Worm (Caenorhabditis elegans) whole organism, young adult: Measurements from ENCODE around the gene lpd-7.

ENCODE experiments used
- C06A6.2 ChIP-seq: fragments of 200-800 bp; sonication (Bioruptor generic); conservative IDR thresholded peaks from 2 replicates; pipeline ENCODE4 v1.3.6; 2022; ENCODE audit warnings: missing genetic modification characterization, missing compliant biosample characterization
- F10E7.11 ChIP-seq: sonication (generic microtip); optimal IDR thresholded peaks from 2 replicates; lab custom pipeline; 2017; ENCODE audit warnings: mild to moderate bottlenecking, missing genetic modification characterization, moderate library complexity, missing compliant biosample characterization
- F22D6.2 ChIP-seq: sonication (generic microtip); optimal IDR thresholded peaks from 2 replicates; lab custom pipeline; 2016; ENCODE audit warnings: mild to moderate bottlenecking, missing genetic modification characterization, missing compliant biosample characterization
- F23B12.7 ChIP-seq: sonication (generic microtip); optimal IDR thresholded peaks from 2 replicates; lab custom pipeline; 2017; ENCODE audit warnings: missing genetic modification characterization, mild to moderate bottlenecking, missing compliant biosample characterization, antibody characterized with exemption, moderate library complexity; ENCODE audit not compliant: insufficient read depth
- F33H1.4 ChIP-seq: fragments of 200-800 bp; sonication (Bioruptor generic); IDR thresholded peaks from 2 replicates; pipeline ENCODE4 v1.3.6; 2022; ENCODE audit warnings: missing genetic modification reagents, missing genetic modification characterization, missing compliant biosample characterization
- F49E8.2 ChIP-seq: sonication (generic microtip); optimal IDR thresholded peaks from 3 replicates; lab custom pipeline; 2017; ENCODE audit warnings: missing genetic modification characterization, mild to moderate bottlenecking, missing compliant biosample characterization, antibody characterized with exemption, moderate library complexity; ENCODE audit not compliant: insufficient read depth
- F57C9.4 ChIP-seq: sonication (generic microtip); optimal IDR thresholded peaks from 2 replicates; lab custom pipeline; 2017; ENCODE audit warnings: mild to moderate bottlenecking, missing genetic modification characterization, missing compliant biosample characterization
- K11D2.4 ChIP-seq: fragments of 200-800 bp; sonication (Bioruptor generic); IDR thresholded peaks from 2 replicates; pipeline ENCODE4 v1.3.6; 2022; ENCODE audit warnings: missing genetic modification reagents, missing genetic modification characterization, missing compliant biosample characterization
- K12H6.12 ChIP-seq: fragments of 200-800 bp; sonication (Bioruptor generic); optimal IDR thresholded peaks from 2 replicates; lab custom pipeline; 2018; ENCODE audit warnings: mild to moderate bottlenecking, missing genetic modification characterization, missing compliant biosample characterization
- Y79H2A.3 ChIP-seq: fragments of 200-800 bp; sonication (Bioruptor generic); conservative IDR thresholded peaks from 2 replicates; pipeline ENCODE4 v1.3.6; 2022; ENCODE audit warnings: missing genetic modification reagents, missing genetic modification characterization, missing compliant biosample characterization
- akir-1 ChIP-seq: fragments of 200-800 bp; sonication (Bioruptor generic); optimal IDR thresholded peaks from 2 replicates; lab custom pipeline; 2018; ENCODE audit warnings: mild to moderate bottlenecking, missing genetic modification characterization, moderate library complexity, missing compliant biosample characterization
- athp-1 ChIP-seq: sonication (generic microtip); optimal IDR thresholded peaks from 2 replicates; lab custom pipeline; 2017; ENCODE audit warnings: mild to moderate bottlenecking, missing genetic modification characterization, missing compliant biosample characterization
- attf-3 ChIP-seq: fragments of 200-800 bp; sonication (Bioruptor generic); conservative IDR thresholded peaks from 2 replicates; pipeline ENCODE4 v1.3.6; 2022; ENCODE audit warnings: missing genetic modification reagents, missing genetic modification characterization, missing compliant biosample characterization
- attf-5 ChIP-seq: fragments of 200-800 bp; sonication (Bioruptor generic); optimal IDR thresholded peaks from 2 replicates; lab custom pipeline; 2018; ENCODE audit warnings: mild to moderate bottlenecking, missing genetic modification characterization, missing compliant biosample characterization
- attf-6 ChIP-seq: fragments of 200-800 bp; sonication (Bioruptor generic); IDR thresholded peaks from 2 replicates; pipeline ENCODE4 v1.3.6; 2022; ENCODE audit warnings: missing genetic modification reagents, missing genetic modification characterization, missing compliant biosample characterization
- cebp-1 ChIP-seq, 2 experiments: fragments of 200-800 bp in 1 of 2; sonication (Bioruptor generic) in 1 of 2; sonication (generic microtip) in 1 of 2; IDR thresholded peaks in 1 of 2; optimal IDR thresholded peaks in 1 of 2; 2 replicates each; pipeline versions ENCODE4 v1.3.6 to Lab custom; 2017 to 2022; ENCODE audit warnings: missing compliant biosample characterization in 2 of 2, missing genetic modification characterization in 2 of 2, mild to moderate bottlenecking in 1 of 2, missing genetic modification reagents in 1 of 2, moderate library complexity in 1 of 2
- cebp-2 ChIP-seq: fragments of 200-800 bp; sonication (Bioruptor generic); IDR thresholded peaks from 2 replicates; pipeline ENCODE4 v1.3.6; 2022; ENCODE audit warnings: missing genetic modification characterization, missing compliant biosample characterization
- ceh-79 ChIP-seq: sonication (generic microtip); optimal IDR thresholded peaks from 2 replicates; lab custom pipeline; 2017; ENCODE audit warnings: mild to moderate bottlenecking, missing genetic modification characterization, missing compliant biosample characterization
- efl-1 ChIP-seq: fragments of 150-350 bp; optimal IDR thresholded peaks from 2 replicates; lab custom pipeline; 2014; ENCODE audit warnings: missing biosample characterization, missing genetic modification reagents, missing genetic modification characterization
- hmg-20 ChIP-seq: fragments of 200-800 bp; sonication (Bioruptor generic); IDR thresholded peaks from 2 replicates; pipeline ENCODE4 v1.3.6; 2022; ENCODE audit warnings: missing genetic modification reagents, missing genetic modification characterization, missing compliant biosample characterization
- hsf-1 ChIP-seq: fragments of 200-800 bp; sonication (Bioruptor generic); IDR thresholded peaks from 2 replicates; pipeline ENCODE4 v1.3.6; 2022; ENCODE audit warnings: missing genetic modification reagents, missing genetic modification characterization, missing compliant biosample characterization
- let-607 ChIP-seq, 2 experiments: fragments of 200-800 bp in 1 of 2; sonication (Bioruptor generic) in 1 of 2; sonication (generic microtip) in 1 of 2; optimal IDR thresholded peaks; 2 replicates each; lab custom pipeline; 2016 to 2018; ENCODE audit warnings: mild to moderate bottlenecking in 2 of 2, missing compliant biosample characterization in 2 of 2, missing genetic modification characterization in 2 of 2, moderate library complexity in 2 of 2, missing genotype in 1 of 2
- lin-35 ChIP-seq, 3 experiments: fragments of 150-350 bp in 2 of 3; sonication (generic microtip) in 1 of 3; optimal IDR thresholded peaks; 2 replicates each; lab custom pipeline; 2014 to 2018; ENCODE audit warnings: missing biosample characterization in 3 of 3, missing genetic modification characterization in 3 of 3, missing genetic modification reagents in 3 of 3
- lin-54 ChIP-seq: fragments of 200-800 bp; sonication (Bioruptor generic); optimal IDR thresholded peaks from 2 replicates; lab custom pipeline; 2018; ENCODE audit warnings: mild to moderate bottlenecking, missing genetic modification characterization, missing compliant biosample characterization
- lsl-1 ChIP-seq: fragments of 200-800 bp; sonication (Bioruptor generic); optimal IDR thresholded peaks from 2 replicates; lab custom pipeline; 2018; ENCODE audit warnings: mild to moderate bottlenecking, missing genetic modification characterization, moderate library complexity, missing compliant biosample characterization
- madf-6 ChIP-seq: fragments of 200-800 bp; sonication (Bioruptor generic); IDR thresholded peaks from 2 replicates; pipeline ENCODE4 v1.3.6; 2022; ENCODE audit warnings: missing genetic modification reagents, missing genetic modification characterization, missing compliant biosample characterization
- madf-8 ChIP-seq: fragments of 200-800 bp; sonication (Bioruptor generic); conservative IDR thresholded peaks from 2 replicates; pipeline ENCODE4 v1.3.6; 2022; ENCODE audit warnings: missing genetic modification reagents, missing genetic modification characterization, missing compliant biosample characterization
- nfya-1 ChIP-seq: sonication (generic microtip); optimal IDR thresholded peaks from 2 replicates; lab custom pipeline; 2017; ENCODE audit warnings: antibody characterized with exemption, missing compliant biosample characterization, missing genetic modification characterization, borderline replicate concordance; ENCODE audit not compliant: insufficient read depth
- nfya-2 ChIP-seq: fragments of 200-800 bp; sonication (Bioruptor generic); IDR thresholded peaks from 2 replicates; pipeline ENCODE4 v1.3.6; 2022; ENCODE audit warnings: missing genetic modification reagents, missing genetic modification characterization, missing compliant biosample characterization
- nhr-179 ChIP-seq: sonication (generic microtip); optimal IDR thresholded peaks from 2 replicates; lab custom pipeline; 2016; ENCODE audit warnings: mild to moderate bottlenecking, missing genetic modification characterization, missing compliant biosample characterization
- nhr-80 ChIP-seq: sonication (generic microtip); optimal IDR thresholded peaks from 2 replicates; lab custom pipeline; 2016; ENCODE audit warnings: missing genetic modification characterization, missing compliant biosample characterization
- nhr-90 ChIP-seq: sonication (generic microtip); optimal IDR thresholded peaks from 2 replicates; lab custom pipeline; 2016; ENCODE audit warnings: missing genotype, mild to moderate bottlenecking, missing genetic modification characterization, missing compliant biosample characterization
- snpc-1.1 ChIP-seq: sonication (generic microtip); optimal IDR thresholded peaks from 2 replicates; lab custom pipeline; 2017; ENCODE audit warnings: missing genetic modification characterization, mild to moderate bottlenecking, missing compliant biosample characterization, antibody characterized with exemption, moderate library complexity, missing genotype, missing genetic modification reagents; ENCODE audit not compliant: insufficient read depth
- snpc-4 ChIP-seq, 5 experiments: fragments of 150-350 bp in 1 of 5; sonication (generic microtip) in 4 of 5; optimal IDR thresholded peaks; 2 replicates each; lab custom pipeline; 2014 to 2018; ENCODE audit warnings: missing genetic modification characterization in 5 of 5, missing biosample characterization in 3 of 5, antibody characterized with exemption in 2 of 5, mild to moderate bottlenecking in 2 of 5, missing compliant biosample characterization in 2 of 5, missing genotype in 2 of 5, moderate library complexity in 2 of 5, missing genetic modification reagents in 1 of 5
- sptf-2 ChIP-seq: fragments of 200-800 bp; sonication (Bioruptor generic); optimal IDR thresholded peaks from 2 replicates; lab custom pipeline; 2018; ENCODE audit warnings: mild to moderate bottlenecking, missing genetic modification characterization, missing compliant biosample characterization
- zim-3 ChIP-seq: sonication (generic microtip); optimal IDR thresholded peaks from 2 replicates; lab custom pipeline; 2017; ENCODE audit warnings: mild to moderate bottlenecking, missing genetic modification characterization, moderate library complexity, missing compliant biosample characterization
- ztf-18 ChIP-seq: sonication (generic microtip); optimal IDR thresholded peaks from 2 replicates; lab custom pipeline; 2016; ENCODE audit warnings: missing genotype, mild to moderate bottlenecking, missing genetic modification characterization, missing compliant biosample characterization
- ztf-26 ChIP-seq: sonication (generic microtip); optimal IDR thresholded peaks from 2 replicates; lab custom pipeline; 2017; ENCODE audit warnings: missing genetic modification characterization, missing compliant biosample characterization

Gene lpd-7

DNA sequence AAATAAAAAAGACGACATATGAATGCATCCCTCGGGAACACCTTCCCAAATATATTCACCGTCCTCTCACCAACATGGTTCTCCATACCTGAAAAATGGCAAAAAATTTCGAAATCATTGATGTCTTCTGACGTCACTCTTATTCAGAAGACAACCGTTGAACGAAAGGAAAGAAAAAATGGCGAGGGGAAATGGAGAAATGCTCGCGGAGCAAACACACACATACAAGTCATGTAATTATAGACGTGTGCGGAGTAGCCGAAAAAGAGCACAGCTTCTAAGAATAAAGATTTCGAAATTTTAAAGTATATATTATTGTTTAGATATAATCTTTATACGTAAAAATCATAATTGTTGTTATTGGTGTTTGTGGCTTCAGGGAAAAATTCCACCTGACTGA lies 6.2 kb downstream of the lpd-7 start, which contains the start of gene mfsd-6:
mfsd-6 (minus strand) TSS at position 88 of the 400 bp plus-strand sequence.
- TF ChIP-seq cebp-1 (GFP tag; IDR thresholded peaks at IDR 0.05; lab: Robert Waterston, UW), result no peak
- TF ChIP-seq cebp-1 (tag; optimal IDR thresholded peaks at IDR 0.05; lab: Kevin White, UChicago), result peak; percentile 55
- TF ChIP-seq ceh-79 (tag; lab: Kevin White, UChicago), result no peak
- no peak for TF ChIP-seq K11D2.4 (GFP tag; lab: Robert Waterston, UW)
- no peak for TF ChIP-seq let-607 (tag; optimal IDR thresholded peaks at IDR 0.05; lab: Kevin White, UChicago)
- no peak for TF ChIP-seq F10E7.11 (tag; lab: Kevin White, UChicago)

DNA sequence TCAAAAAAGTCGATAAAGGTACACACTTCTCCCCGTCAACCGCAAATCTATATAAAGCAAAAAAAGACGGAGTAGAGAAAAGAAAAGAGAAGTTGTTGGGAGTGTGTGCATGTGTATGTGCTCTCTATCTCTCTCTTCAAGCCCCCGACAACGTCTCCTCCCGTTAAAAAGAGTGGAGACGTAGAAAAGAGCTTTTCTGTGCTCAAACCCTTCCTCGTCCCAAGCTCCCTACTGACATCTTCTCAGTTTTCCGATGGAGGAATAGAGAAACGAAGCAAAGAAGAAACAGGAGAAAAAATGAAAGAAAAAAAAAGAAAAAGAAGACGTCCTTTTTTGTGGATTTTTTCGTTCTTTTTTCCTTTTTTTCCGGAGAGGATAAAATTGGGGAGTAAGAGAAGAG lies 7.4 kb downstream of the lpd-7 start:
- TF ChIP-seq attf-5 (GFP tag; lab: Kevin White, UChicago), result no peak
- TF ChIP-seq attf-6 (GFP tag; lab: Robert Waterston, UW), result no peak
- peak; percentile 6 for TF ChIP-seq K12H6.12 (tag; lab: Kevin White, UChicago)
- no peak for TF ChIP-seq C06A6.2 (GFP tag; lab: Robert Waterston, UW)
- TF ChIP-seq F10E7.11 (tag; lab: Kevin White, UChicago), result no peak
- TF ChIP-seq lin-35 (GFP tag; optimal IDR thresholded peaks at IDR 0.05; lab: Kevin White, UChicago), result peak in 1 of 3 experiments; percentile 12
- TF ChIP-seq cebp-1 (GFP tag; IDR thresholded peaks at IDR 0.05; lab: Robert Waterston, UW), result no peak
- peak; percentile 11 for TF ChIP-seq cebp-1 (tag; optimal IDR thresholded peaks at IDR 0.05; lab: Kevin White, UChicago)

DNA sequence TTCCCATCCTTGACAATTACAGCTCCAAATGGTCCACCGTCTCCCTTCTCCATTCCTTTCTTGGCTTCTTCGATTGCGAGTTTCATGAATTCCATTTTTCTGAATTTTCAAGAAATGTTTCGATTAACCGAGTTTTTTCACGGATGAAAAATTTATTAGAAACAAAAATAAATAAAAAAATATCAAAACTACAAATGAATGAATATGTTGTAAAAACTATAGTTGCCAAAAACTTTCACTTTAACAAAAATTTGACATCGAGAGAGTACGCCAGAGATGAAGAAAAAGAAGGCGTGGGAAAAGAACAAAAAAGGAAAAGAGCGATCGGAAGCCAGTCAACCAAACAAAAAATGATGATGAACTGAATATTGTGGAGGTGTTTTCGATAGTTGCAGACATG lies 9.7 kb downstream of the lpd-7 start, which contains the start of gene R13A5.10:
R13A5.10 (minus strand) TSS at position 101 of the 400 bp plus-strand sequence.
- TF ChIP-seq nfya-1, result no peak
- no peak for TF ChIP-seq nhr-90 (tag; lab: Kevin White, UChicago)
- TF ChIP-seq akir-1, result no peak
- no peak for TF ChIP-seq ceh-79 (tag; lab: Kevin White, UChicago)
- no peak for TF ChIP-seq ztf-26 (tag; lab: Kevin White, UChicago)
- TF ChIP-seq nhr-179 (tag; lab: Kevin White, UChicago), result no peak
- no peak for TF ChIP-seq athp-1
- no peak for TF ChIP-seq ztf-18 (tag; lab: Kevin White, UChicago)
- TF ChIP-seq nhr-80 (tag; lab: Kevin White, UChicago), result no peak
- TF ChIP-seq lin-35 (GFP tag; optimal IDR thresholded peaks at IDR 0.05; lab: Kevin White, UChicago), result no peak
- no peak for TF ChIP-seq Y79H2A.3 (GFP tag; lab: Robert Waterston, UW)
- no peak for TF ChIP-seq zim-3
- TF ChIP-seq sptf-2 (GFP tag; lab: Kevin White, UChicago), result no peak
- no peak for TF ChIP-seq hsf-1 (GFP tag; lab: Robert Waterston, UW)
- TF ChIP-seq snpc-1.1 (tag; lab: Kevin White, UChicago), result no peak
- TF ChIP-seq K11D2.4 (GFP tag; lab: Robert Waterston, UW), result no peak
- TF ChIP-seq, all 124 proteins: peak for 0

DNA sequence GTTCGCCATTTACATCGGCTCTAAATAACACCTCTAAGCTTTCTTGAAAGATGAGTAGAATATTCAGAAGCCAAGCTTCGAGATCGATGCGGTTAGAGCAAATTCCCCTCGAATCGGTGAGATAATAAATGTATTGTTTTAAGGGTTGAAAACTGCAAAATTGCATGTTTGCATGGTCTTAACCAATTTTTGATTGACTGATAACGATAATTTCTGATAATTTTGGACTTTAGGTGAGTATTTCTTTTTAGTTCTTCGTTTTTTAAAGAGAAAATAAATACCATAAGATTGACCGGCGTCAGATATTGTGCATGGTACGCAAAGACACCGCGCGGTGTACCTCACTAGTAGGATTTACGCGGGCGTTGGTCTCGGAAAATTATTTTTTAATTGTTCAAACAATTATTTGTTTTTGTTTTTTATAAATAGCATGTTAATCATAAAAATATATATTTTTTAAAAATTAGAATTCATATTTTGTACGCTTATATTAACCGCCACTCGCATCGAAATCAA lies 11.0 kb downstream of the lpd-7 start, which contains the start of gene cup-5:
cup-5 (plus strand) TSS at position 51 of the 516 bp plus-strand sequence.
- peak; percentile 81 for TF ChIP-seq lsl-1 (GFP tag; lab: Kevin White, UChicago)
- TF ChIP-seq F33H1.4 (GFP tag; lab: Robert Waterston, UW), result peak; percentile 45; the same call in 1 of the 2 replicates
- TF ChIP-seq cebp-2, result no peak
- TF ChIP-seq F23B12.7, result peak; percentile 37
- TF ChIP-seq F57C9.4, result no peak
- peak; percentile 73 for TF ChIP-seq madf-6 (GFP tag; lab: Robert Waterston, UW)
- TF ChIP-seq F49E8.2 (tag; lab: Kevin White, UChicago), result no peak
- no peak for TF ChIP-seq C06A6.2 (GFP tag; lab: Robert Waterston, UW)
- no peak for TF ChIP-seq ceh-79 (tag; lab: Kevin White, UChicago)
- peak; percentile 26 for TF ChIP-seq lin-54 (GFP tag; lab: Kevin White, UChicago)
- TF ChIP-seq snpc-4 (GFP tag; optimal IDR thresholded peaks at IDR 0.05; lab: Kevin White, UChicago), result peak; percentile 9
- no peak for TF ChIP-seq snpc-4 (tag; optimal IDR thresholded peaks at IDR 0.05; lab: Kevin White, UChicago)
- no peak for TF ChIP-seq hmg-20 (GFP tag; lab: Robert Waterston, UW)
- TF ChIP-seq snpc-1.1 (tag; lab: Kevin White, UChicago), result peak; percentile 35
- TF ChIP-seq attf-3 (GFP tag; lab: Robert Waterston, UW), result 0 out of 2 replicates have a peak, but pooled peaks have one; percentile 27
- peak; percentile 76 for TF ChIP-seq efl-1 (GFP tag; lab: Kevin White, UChicago)
- TF ChIP-seq nhr-80 (tag; lab: Kevin White, UChicago), result peak; percentile 47
- no peak for TF ChIP-seq F22D6.2 (tag; lab: Kevin White, UChicago)
- no peak for TF ChIP-seq nfya-2 (GFP tag; lab: Robert Waterston, UW)
- TF ChIP-seq hsf-1 (GFP tag; lab: Robert Waterston, UW), result no peak
- TF ChIP-seq madf-8, result peak; percentile 48
- peak; percentile 90 for TF ChIP-seq athp-1
- TF ChIP-seq ztf-18 (tag; lab: Kevin White, UChicago), result peak; percentile 24
